Worm (Caenorhabditis elegans) whole organism, L4 larva: Measurements from ENCODE around the gene nspc-12.

Experiments
- F10B5.3 ChIP-seq: sonication (generic microtip); optimal IDR thresholded peaks from 2 replicates; lab custom pipeline; 2016; ENCODE audit warnings: mild to moderate bottlenecking, missing genetic modification characterization, missing compliant biosample characterization
- F26F4.8 ChIP-seq: fragments of 200-800 bp; sonication (Bioruptor generic); conservative IDR thresholded peaks from 2 replicates; pipeline ENCODE4 v1.3.6; 2022; ENCODE audit warnings: missing genetic modification characterization, missing compliant biosample characterization
- F44E2.7 ChIP-seq: fragments of 200-800 bp; sonication (Bioruptor generic); IDR thresholded peaks from 2 replicates; pipeline ENCODE4 v2.1.2; 2022; ENCODE audit warnings: missing genetic modification characterization, missing compliant biosample characterization
- T20F7.1 ChIP-seq: fragments of 200-800 bp; sonication (Bioruptor generic); optimal IDR thresholded peaks from 2 replicates; lab custom pipeline; 2018; ENCODE audit warnings: mild to moderate bottlenecking, missing genetic modification characterization, missing compliant biosample characterization
- Y48G9A.11 ChIP-seq: fragments of 200-800 bp; sonication (Bioruptor generic); IDR thresholded peaks from 2 replicates; pipeline ENCODE4 v1.3.6; 2022; ENCODE audit warnings: missing genetic modification reagents, missing genetic modification characterization, missing compliant biosample characterization
- Y5F2A.4 ChIP-seq: fragments of 200-800 bp; sonication (Bioruptor generic); optimal IDR thresholded peaks from 2 replicates; lab custom pipeline; 2018; ENCODE audit warnings: mild to moderate bottlenecking, missing genetic modification characterization, missing compliant biosample characterization
- arid-1 ChIP-seq: fragments of 200-800 bp; sonication (Bioruptor generic); conservative IDR thresholded peaks from 2 replicates; pipeline ENCODE4 v1.3.6; 2022; ENCODE audit warnings: missing genetic modification reagents, missing genetic modification characterization, missing compliant biosample characterization
- attf-4 ChIP-seq: sonication (generic microtip); optimal IDR thresholded peaks from 3 replicates; lab custom pipeline; 2017; ENCODE audit warnings: missing biosample characterization, missing genetic modification characterization
- ceh-20 ChIP-seq: fragments of 200-800 bp; sonication (Bioruptor generic); IDR thresholded peaks from 2 replicates; pipeline ENCODE4 v1.3.6; 2022; ENCODE audit warnings: missing genetic modification reagents, missing genetic modification characterization, missing compliant biosample characterization
- ceh-28 ChIP-seq: fragments of 150-350 bp; optimal IDR thresholded peaks from 2 replicates; lab custom pipeline; 2014; ENCODE audit warnings: missing biosample characterization, missing genetic modification reagents, missing genetic modification characterization
- ceh-32 ChIP-seq: sonication (generic microtip); optimal IDR thresholded peaks from 2 replicates; lab custom pipeline; 2016; ENCODE audit warnings: mild to moderate bottlenecking, missing genetic modification characterization, missing compliant biosample characterization; ENCODE audit not compliant: poor library complexity
- ceh-44 ChIP-seq: fragments of 200-800 bp; sonication (Bioruptor generic); IDR thresholded peaks from 2 replicates; pipeline ENCODE4 v1.3.6; 2022; ENCODE audit warnings: missing genetic modification reagents, missing genetic modification characterization, missing compliant biosample characterization
- ceh-82 ChIP-seq: sonication (generic microtip); optimal IDR thresholded peaks from 2 replicates; lab custom pipeline; 2017; ENCODE audit warnings: missing biosample characterization, missing genetic modification characterization
- cey-2 ChIP-seq: sonication (generic microtip); optimal IDR thresholded peaks from 3 replicates; lab custom pipeline; 2017; ENCODE audit warnings: missing genetic modification characterization, mild to moderate bottlenecking, missing compliant biosample characterization, antibody characterized with exemption, borderline replicate concordance; ENCODE audit not compliant: insufficient read depth
- ctbp-1 ChIP-seq: fragments of 200-800 bp; sonication (Bioruptor generic); IDR thresholded peaks from 2 replicates; pipeline ENCODE4 v1.3.6; 2022; ENCODE audit warnings: missing genetic modification reagents, missing genetic modification characterization, missing compliant biosample characterization
- daf-19 ChIP-seq: fragments of 200-800 bp; sonication (Bioruptor generic); conservative IDR thresholded peaks from 2 replicates; pipeline ENCODE4 v1.3.6; 2022; ENCODE audit warnings: missing genetic modification characterization, missing compliant biosample characterization
- daf-8 ChIP-seq: fragments of 200-800 bp; sonication (Bioruptor generic); IDR thresholded peaks from 2 replicates; pipeline ENCODE4 v1.3.6; 2022; ENCODE audit warnings: missing genetic modification characterization, missing compliant biosample characterization
- dmd-8 ChIP-seq: fragments of 200-800 bp; sonication (Bioruptor generic); IDR thresholded peaks from 2 replicates; pipeline ENCODE4 v1.3.6; 2022; ENCODE audit warnings: missing genetic modification characterization, missing compliant biosample characterization
- duxl-1 ChIP-seq: sonication (generic microtip); optimal IDR thresholded peaks from 2 replicates; lab custom pipeline; 2016; ENCODE audit warnings: mild to moderate bottlenecking, missing genetic modification characterization, moderate library complexity, missing compliant biosample characterization; ENCODE audit not compliant: poor library complexity
- dve-1 ChIP-seq: sonication (generic microtip); optimal IDR thresholded peaks from 2 replicates; lab custom pipeline; 2017; ENCODE audit warnings: antibody characterized with exemption, mild to moderate bottlenecking, missing genetic modification characterization, missing compliant biosample characterization; ENCODE audit not compliant: insufficient read depth
- egl-27 ChIP-seq: sonication (generic microtip); optimal IDR thresholded peaks from 3 replicates; lab custom pipeline; 2017; ENCODE audit warnings: missing biosample characterization, missing genetic modification reagents, missing genetic modification characterization
- egl-43 ChIP-seq: fragments of 200-800 bp; sonication (Bioruptor generic); IDR thresholded peaks from 2 replicates; pipeline ENCODE4 v1.3.6; 2022; ENCODE audit warnings: missing genetic modification reagents, missing genetic modification characterization, missing compliant biosample characterization
- fos-1 ChIP-seq: fragments of 150-350 bp; optimal IDR thresholded peaks from 2 replicates; lab custom pipeline; 2014; ENCODE audit warnings: missing biosample characterization, missing genetic modification characterization
- gei-8 ChIP-seq: fragments of 200-800 bp; sonication (Bioruptor generic); optimal IDR thresholded peaks from 2 replicates; lab custom pipeline; 2018; ENCODE audit warnings: mild to moderate bottlenecking, missing genetic modification characterization, missing compliant biosample characterization
- hlh-30 ChIP-seq: sonication (generic microtip); optimal IDR thresholded peaks from 2 replicates; lab custom pipeline; 2017; ENCODE audit warnings: antibody characterized with exemption, mild to moderate bottlenecking, missing genetic modification characterization, missing compliant biosample characterization; ENCODE audit not compliant: insufficient read depth
- hmg-1.1 ChIP-seq: fragments of 200-800 bp; sonication (Bioruptor generic); IDR thresholded peaks from 2 replicates; pipeline ENCODE4 v1.3.6; 2022; ENCODE audit warnings: missing genetic modification reagents, missing genetic modification characterization, missing compliant biosample characterization
- lin-13 ChIP-seq: fragments of 150-350 bp; optimal IDR thresholded peaks from 2 replicates; lab custom pipeline; 2014; ENCODE audit warnings: missing biosample characterization, missing genetic modification reagents, missing genetic modification characterization
- lin-15B ChIP-seq: fragments of 150-350 bp; sonication (generic microtip); optimal IDR thresholded peaks from 3 replicates; lab custom pipeline; 2014; ENCODE audit warnings: missing biosample characterization, missing genetic modification characterization
- lin-29 ChIP-seq: fragments of 200-800 bp; sonication (Bioruptor generic); IDR thresholded peaks from 2 replicates; pipeline ENCODE4 v1.3.6; 2022; ENCODE audit warnings: missing genetic modification reagents, missing genetic modification characterization, missing compliant biosample characterization
- lsy-2 ChIP-seq, 2 experiments: fragments of 150-350 bp in 1 of 2; sonication (generic microtip) in 1 of 2; optimal IDR thresholded peaks; 2 replicates each; lab custom pipeline; 2014 to 2017; ENCODE audit warnings: missing biosample characterization in 2 of 2, missing genetic modification characterization in 2 of 2
- madf-5 ChIP-seq, 2 experiments: fragments of 200-800 bp; sonication (Bioruptor generic); IDR thresholded peaks; 2 replicates each; pipeline ENCODE4 v1.3.6; 2022; ENCODE audit warnings: missing compliant biosample characterization in 2 of 2, missing genetic modification characterization in 2 of 2
- mes-2 ChIP-seq: sonication (generic microtip); optimal IDR thresholded peaks from 2 replicates; lab custom pipeline; 2016; ENCODE audit warnings: missing genotype, mild to moderate bottlenecking, missing genetic modification characterization, missing compliant biosample characterization; ENCODE audit not compliant: poor library complexity, severe bottlenecking
- nhr-10 ChIP-seq: fragments of 150-350 bp; optimal IDR thresholded peaks from 2 replicates; lab custom pipeline; 2014; ENCODE audit warnings: missing biosample characterization, missing genetic modification characterization
- nhr-11 ChIP-seq: fragments of 150-350 bp; optimal IDR thresholded peaks from 2 replicates; lab custom pipeline; 2014; ENCODE audit warnings: missing biosample characterization, missing genetic modification characterization
- nhr-111 ChIP-seq: fragments of 200-800 bp; sonication (Bioruptor generic); optimal IDR thresholded peaks from 2 replicates; lab custom pipeline; 2018; ENCODE audit warnings: mild to moderate bottlenecking, missing genetic modification characterization, missing compliant biosample characterization
- nhr-237 ChIP-seq: sonication (generic microtip); optimal IDR thresholded peaks from 2 replicates; lab custom pipeline; 2017; ENCODE audit warnings: missing biosample characterization, missing genetic modification characterization
- nhr-6 ChIP-seq: fragments of 150-350 bp; optimal IDR thresholded peaks from 2 replicates; lab custom pipeline; 2014; ENCODE audit warnings: missing biosample characterization, missing genetic modification characterization
- nhr-76 ChIP-seq: fragments of 150-350 bp; optimal IDR thresholded peaks from 2 replicates; lab custom pipeline; 2014; ENCODE audit warnings: missing biosample characterization, missing genetic modification characterization
- nhr-77 ChIP-seq: fragments of 150-350 bp; optimal IDR thresholded peaks from 2 replicates; lab custom pipeline; 2014; ENCODE audit warnings: missing biosample characterization, missing genetic modification characterization
- php-3 ChIP-seq: fragments of 200-800 bp; sonication (Bioruptor generic); IDR thresholded peaks from 2 replicates; pipeline ENCODE4 v1.3.6; 2022; ENCODE audit warnings: missing genetic modification reagents, missing genetic modification characterization, missing compliant biosample characterization
- saeg-2 ChIP-seq: fragments of 200-800 bp; sonication (Bioruptor generic); IDR thresholded peaks from 2 replicates; pipeline ENCODE4 v1.3.6; 2022; ENCODE audit warnings: missing genetic modification reagents, missing genetic modification characterization, missing compliant biosample characterization
- sdz-12 ChIP-seq: fragments of 200-800 bp; sonication (Bioruptor generic); optimal IDR thresholded peaks from 2 replicates; lab custom pipeline; 2018; ENCODE audit warnings: mild to moderate bottlenecking, missing genetic modification characterization, missing compliant biosample characterization
- set-16 ChIP-seq: fragments of 200-800 bp; sonication (Bioruptor generic); IDR thresholded peaks from 2 replicates; pipeline ENCODE4 v1.3.6; 2022; ENCODE audit warnings: missing genetic modification reagents, missing genetic modification characterization, missing compliant biosample characterization
- spr-1 ChIP-seq: sonication (generic microtip); optimal IDR thresholded peaks from 2 replicates; lab custom pipeline; 2016; ENCODE audit warnings: mild to moderate bottlenecking, missing genetic modification characterization, missing compliant biosample characterization
- unc-130 ChIP-seq: sonication (generic microtip); optimal IDR thresholded peaks from 2 replicates; lab custom pipeline; 2016; ENCODE audit warnings: missing genetic modification reagents, missing genetic modification characterization, missing compliant biosample characterization
- unc-62 ChIP-seq, 3 experiments: fragments of 150-350 bp in 1 of 3; sonication (generic microtip); optimal IDR thresholded peaks in 2 of 3; peaks in 1 of 3; 1 replicate in 1 of 3; 2 replicates in 2 of 3; lab custom pipeline; 2014 to 2017; ENCODE audit warnings: missing biosample characterization in 3 of 3, missing genetic modification characterization in 3 of 3, missing genetic modification reagents in 3 of 3, missing genotype in 1 of 3
- vab-7 ChIP-seq: fragments of 200-800 bp; sonication (Bioruptor generic); IDR thresholded peaks from 2 replicates; pipeline ENCODE4 v1.3.6; 2022; ENCODE audit warnings: missing genetic modification reagents, missing genetic modification characterization, missing compliant biosample characterization
- zag-1 ChIP-seq: fragments of 150-350 bp; optimal IDR thresholded peaks from 2 replicates; lab custom pipeline; 2014; ENCODE audit warnings: missing biosample characterization, missing genetic modification characterization
- zip-11 ChIP-seq: fragments of 200-800 bp; sonication (Bioruptor generic); IDR thresholded peaks from 2 replicates; pipeline ENCODE4 v1.3.6; 2022; ENCODE audit warnings: missing genetic modification characterization, missing compliant biosample characterization
- ztf-11 ChIP-seq: fragments of 150-350 bp; optimal IDR thresholded peaks from 2 replicates; lab custom pipeline; 2014; ENCODE audit warnings: missing biosample characterization, missing genetic modification characterization

nspc-12 gene

ce11 chrX:12393786-12394308, 37.4 kb upstream of the nspc-12 start, which contains the start of gene F17E5.2 (continued):
- TF ChIP-seq lin-15B (tag; lab: Kevin White, UChicago) (no peak), F10B5.3 (tag; lab: Kevin White, UChicago) (peak; percentile 63), nhr-111 (GFP tag; lab: Kevin White, UChicago) (no peak), lsy-2 (tag; optimal IDR thresholded peaks at IDR 0.05; lab: Kevin White, UChicago) (peak; percentile 55 to 94), madf-5 (GFP tag; IDR thresholded peaks at IDR 0.05; lab: Robert Waterston, UW) (no peak), ceh-28 (tag; lab: Kevin White, UChicago) (no peak), nhr-11 (peak; percentile 97), attf-4 (tag; lab: Kevin White, UChicago) (no peak), duxl-1 (tag; lab: Kevin White, UChicago) (peak; percentile 78), ceh-32 (tag; lab: Kevin White, UChicago) (peak; percentile 37), gei-8 (GFP tag; lab: Kevin White, UChicago) (peak; percentile 38), T20F7.1 (GFP tag; lab: Kevin White, UChicago) (peak; percentile 74), nhr-6 (tag; lab: Kevin White, UChicago) (peak; percentile 92), zip-11 (no peak), F26F4.8 (no peak), dve-1 (tag; lab: Kevin White, UChicago) (peak; percentile 98), mes-2 (tag; lab: Kevin White, UChicago) (peak; percentile 96), ceh-20 (GFP tag; lab: Robert Waterston, UW) (peak; percentile 73), php-3 (GFP tag; lab: Robert Waterston, UW) (peak; percentile 80), vab-7 (no peak; the same call in 1 of the 2 replicates), hlh-30 (tag; lab: Kevin White, UChicago) (peak; percentile 93), nhr-10 (tag; lab: Kevin White, UChicago) (peak; percentile 29), unc-130 (GFP tag; lab: Kevin White, UChicago) (no peak), hmg-1.1 (GFP tag; lab: Robert Waterston, UW) (peak; percentile 96), zag-1 (tag; lab: Kevin White, UChicago) (no peak), Y48G9A.11 (no peak), ztf-11 (no peak), ctbp-1 (peak; percentile 94), egl-43 (GFP tag; lab: Robert Waterston, UW) (no peak), lin-29 (GFP tag; lab: Robert Waterston, UW) (no peak), ceh-82 (tag; lab: Kevin White, UChicago) (no peak), cey-2 (tag; lab: Kevin White, UChicago) (no peak), Y5F2A.4 (GFP tag; lab: Kevin White, UChicago) (no peak), dmd-8 (GFP tag; lab: Robert Waterston, UW) (no peak), lin-13 (peak; percentile 91), set-16 (GFP tag; lab: Robert Waterston, UW) (no peak), spr-1 (peak; percentile 84), arid-1 (GFP tag; lab: Robert Waterston, UW) (0 out of 2 replicates have a peak, but pooled peaks have one; percentile 60), unc-62 (GFP tag; optimal IDR thresholded peaks at IDR 0.05 in 1 of 2; lab: Kevin White, UChicago) (peak in 1 of 2 experiments; percentile 99), unc-62 (tag; optimal IDR thresholded peaks at IDR 0.05; lab: Kevin White, UChicago) (no peak), sdz-12 (GFP tag; lab: Kevin White, UChicago) (no peak), nhr-237 (peak; percentile 15), ceh-44 (GFP tag; lab: Robert Waterston, UW) (no peak), daf-8 (GFP tag; lab: Robert Waterston, UW) (no peak), saeg-2 (GFP tag; lab: Robert Waterston, UW) (no peak), nhr-77 (tag; lab: Kevin White, UChicago) (peak; percentile 94), nhr-76 (no peak), F44E2.7 (no peak), daf-19 (0 out of 2 replicates have a peak, but pooled peaks have one; percentile 68), egl-27 (peak; percentile 16), fos-1 (no peak)
